Fruit fly (Drosophila melanogaster) whole organism, embryonic: ENCODE data around the gene Ssl2.

Source experiments
- Bdp1 ChIP-seq: fragments of 200-800 bp; sonication (Bioruptor generic); optimal IDR thresholded peaks from 3 replicates; lab custom pipeline; 2016; ENCODE audit warnings: missing biosample characterization, missing genetic modification characterization
- CG1024 ChIP-seq: fragments of 200-800 bp; sonication (Bioruptor generic); IDR thresholded peaks from 2 replicates; pipeline ENCODE4 v1.3.6; 2022; ENCODE audit warnings: missing biosample characterization, missing genetic modification characterization
- CG6254 ChIP-seq: fragments of 200-800 bp; sonication (Bioruptor generic); optimal IDR thresholded peaks from 3 replicates; lab custom pipeline; 2017; ENCODE audit warnings: mild to moderate bottlenecking, missing biosample characterization, missing genetic modification reagents, missing genetic modification characterization
- CG8478 ChIP-seq: fragments of >200 bp; optimal IDR thresholded peaks from 2 replicates; lab custom pipeline; 2018
- CoRest ChIP-seq: fragments of 200-800 bp; sonication (Bioruptor generic); optimal IDR thresholded peaks from 3 replicates; lab custom pipeline; 2018; ENCODE audit warnings: missing biosample characterization, mild to moderate bottlenecking, missing genetic modification characterization, moderate library complexity
- CrebB ChIP-seq: fragments of 200-800 bp; sonication (Bioruptor generic); optimal IDR thresholded peaks from 3 replicates; lab custom pipeline; 2018; ENCODE audit warnings: missing biosample characterization, mild to moderate bottlenecking, missing genetic modification characterization
- Six4 ChIP-seq: fragments of 200-800 bp; sonication (Bioruptor generic); optimal IDR thresholded peaks from 2 replicates; lab custom pipeline; 2016; ENCODE audit warnings: missing biosample characterization, missing genetic modification characterization
- gcm ChIP-seq: fragments of 200-800 bp; sonication (Bioruptor generic); optimal IDR thresholded peaks from 2 replicates; lab custom pipeline; 2019; ENCODE audit warnings: missing biosample characterization, mild to moderate bottlenecking, missing genetic modification characterization, moderate library complexity
- slou ChIP-seq: fragments of 200-800 bp; sonication (Bioruptor generic); optimal IDR thresholded peaks from 3 replicates; lab custom pipeline; 2016; ENCODE audit warnings: missing biosample characterization, missing genetic modification characterization

dm6 chr3R:29064682-29065100, 32.2 kb upstream of the Ssl2 start:
- TF ChIP-seq CG6254 (GFP tag; lab: Kevin White, UChicago) (no peak), slou (GFP tag; lab: Kevin White, UChicago) (no peak), Six4 (GFP tag; lab: Kevin White, UChicago) (no peak), Bdp1 (GFP tag; lab: Kevin White, UChicago) (no peak), CoRest (tag; lab: Kevin White, UChicago) (no peak), CG1024 (GFP tag; lab: Robert Waterston, UW) (no peak), CG8478 (lab: Kevin White, UChicago) (no peak), CrebB (tag; lab: Kevin White, UChicago) (no peak), gcm (GFP tag; lab: Kevin White, UChicago) (no peak)
